Fruit fly (Drosophila melanogaster) whole organism, prepupa: ENCODE data around the gene CG15387.
A peak's percentile ranks its signal among the peaks of the same experiment; 100 is the strongest.

ENCODE experiments used
- Blimp-1 ChIP-seq: fragments of 200-800 bp; sonication (Bioruptor generic); optimal IDR thresholded peaks from 3 replicates; lab custom pipeline; 2017; ENCODE audit warnings: missing biosample characterization, missing genetic modification characterization, mild to moderate bottlenecking, moderate library complexity, missing genetic modification reagents
- CG10631 ChIP-seq: fragments of 200-800 bp; sonication (Bioruptor generic); optimal IDR thresholded peaks from 2 replicates; lab custom pipeline; 2016; ENCODE audit warnings: missing biosample characterization, missing genetic modification characterization
- CG10669 ChIP-seq: fragments of 200-800 bp; sonication (Bioruptor generic); optimal IDR thresholded peaks from 3 replicates; lab custom pipeline; 2018; ENCODE audit warnings: missing biosample characterization, mild to moderate bottlenecking, missing genetic modification characterization, moderate library complexity
- CG11762 ChIP-seq: fragments of 200-800 bp; sonication (Bioruptor generic); optimal IDR thresholded peaks from 3 replicates; lab custom pipeline; 2016; ENCODE audit warnings: missing biosample characterization, missing genetic modification characterization; ENCODE audit not compliant: insufficient read depth
- CG11902 ChIP-seq: fragments of 200-800 bp; sonication (Bioruptor generic); optimal IDR thresholded peaks from 3 replicates; lab custom pipeline; 2016; ENCODE audit warnings: missing biosample characterization, missing genetic modification characterization
- CG15336 ChIP-seq: fragments of 200-800 bp; sonication (Bioruptor generic); IDR thresholded peaks from 2 replicates; pipeline ENCODE4 v1.3.6; 2022; ENCODE audit warnings: missing biosample characterization, missing genetic modification characterization
- CG1621 ChIP-seq: fragments of 200-800 bp; sonication (Bioruptor generic); optimal IDR thresholded peaks from 3 replicates; lab custom pipeline; 2018; ENCODE audit warnings: missing biosample characterization, mild to moderate bottlenecking, missing genetic modification characterization
- CG3032 ChIP-seq: fragments of 200-800 bp; optimal IDR thresholded peaks from 2 replicates; lab custom pipeline; 2019; ENCODE audit warnings: missing biosample characterization, mild to moderate bottlenecking, missing genetic modification characterization, moderate library complexity
- CG31627 ChIP-seq: fragments of 200-800 bp; sonication (Bioruptor generic); optimal IDR thresholded peaks from 3 replicates; lab custom pipeline; 2016; ENCODE audit warnings: missing biosample characterization, missing genetic modification characterization
- CG32006 ChIP-seq: fragments of 200-800 bp; sonication (Bioruptor generic); optimal IDR thresholded peaks from 3 replicates; lab custom pipeline; 2017; ENCODE audit warnings: missing biosample characterization, mild to moderate bottlenecking, missing genetic modification characterization
- CG34406 ChIP-seq: fragments of 200-800 bp; sonication (Bioruptor generic); optimal IDR thresholded peaks from 3 replicates; lab custom pipeline; 2016; ENCODE audit warnings: missing biosample characterization, missing genetic modification characterization
- CG3919 ChIP-seq: fragments of 200-800 bp; sonication (Bioruptor generic); optimal IDR thresholded peaks from 3 replicates; lab custom pipeline; 2016; ENCODE audit warnings: missing biosample characterization, missing genetic modification characterization
- CG4318 ChIP-seq: fragments of 200-800 bp; sonication (Bioruptor generic); optimal IDR thresholded peaks from 3 replicates; lab custom pipeline; 2017; ENCODE audit warnings: missing biosample characterization, mild to moderate bottlenecking, missing genetic modification characterization
- CG6163 ChIP-seq: fragments of 200-800 bp; sonication (Bioruptor generic); IDR thresholded peaks from 3 replicates; pipeline ENCODE4 v1.3.6; 2022; ENCODE audit warnings: missing biosample characterization, missing genetic modification characterization
- CG6792 ChIP-seq: fragments of 200-800 bp; sonication (Bioruptor generic); optimal IDR thresholded peaks from 3 replicates; lab custom pipeline; 2016; ENCODE audit warnings: missing biosample characterization, missing genetic modification characterization
- CG6808 ChIP-seq: fragments of 200-800 bp; sonication (Bioruptor generic); optimal IDR thresholded peaks from 3 replicates; lab custom pipeline; 2017; ENCODE audit warnings: missing biosample characterization, missing genetic modification characterization, mild to moderate bottlenecking, moderate library complexity, missing genetic modification reagents
- CG6854 ChIP-seq: fragments of 200-800 bp; sonication (Bioruptor generic); optimal IDR thresholded peaks from 2 replicates; lab custom pipeline; 2017; ENCODE audit warnings: missing biosample characterization, mild to moderate bottlenecking, missing genetic modification characterization
- CG8119 ChIP-seq: fragments of 200-800 bp; sonication (Bioruptor generic); IDR thresholded peaks from 3 replicates; pipeline ENCODE4 v1.3.6; 2022; ENCODE audit warnings: missing biosample characterization, missing genetic modification characterization
- CG8319 ChIP-seq: fragments of 200-800 bp; sonication (Bioruptor generic); optimal IDR thresholded peaks from 3 replicates; lab custom pipeline; 2016; ENCODE audit warnings: missing biosample characterization, missing genetic modification characterization
- CG8632 ChIP-seq: fragments of 200-800 bp; sonication (Bioruptor generic); optimal IDR thresholded peaks from 3 replicates; lab custom pipeline; 2016; ENCODE audit warnings: missing biosample characterization, missing genetic modification characterization
- CG9139 ChIP-seq: fragments of 200-800 bp; sonication (Bioruptor generic); optimal IDR thresholded peaks from 3 replicates; lab custom pipeline; 2017; ENCODE audit warnings: missing biosample characterization, mild to moderate bottlenecking, missing genetic modification characterization
- Eip75B ChIP-seq: fragments of 200-800 bp; sonication (Bioruptor generic); optimal IDR thresholded peaks from 3 replicates; lab custom pipeline; 2016; ENCODE audit warnings: missing biosample characterization, missing genetic modification characterization
- Eip78C ChIP-seq: fragments of 200-800 bp; sonication (Bioruptor generic); peaks from one replicate; lab custom pipeline; 2016; ENCODE audit warnings: missing biosample characterization, missing genetic modification characterization
- Eip93F ChIP-seq: fragments of 200-800 bp; sonication (Bioruptor generic); optimal IDR thresholded peaks from 2 replicates; lab custom pipeline; 2016; ENCODE audit warnings: missing biosample characterization, mild to moderate bottlenecking, missing genetic modification characterization
- Ets21C ChIP-seq: fragments of 200-800 bp; sonication (Bioruptor generic); optimal IDR thresholded peaks from 3 replicates; lab custom pipeline; 2016; ENCODE audit warnings: missing biosample characterization, missing genetic modification characterization
- Gug ChIP-seq: fragments of 200-800 bp; sonication (Bioruptor generic); IDR thresholded peaks from 2 replicates; pipeline ENCODE4 v1.3.6; 2022; ENCODE audit warnings: missing biosample characterization, missing genetic modification characterization
- Hr38 ChIP-seq: sonication (Bioruptor generic); optimal IDR thresholded peaks from 2 replicates; lab custom pipeline; 2016; ENCODE audit warnings: missing biosample characterization, missing genetic modification characterization
- Hr4 ChIP-seq: fragments of 200-800 bp; sonication (Bioruptor generic); optimal IDR thresholded peaks from 3 replicates; lab custom pipeline; 2016; ENCODE audit warnings: missing biosample characterization, missing genetic modification characterization
- Lpt ChIP-seq: fragments of 200-800 bp; sonication (Bioruptor generic); optimal IDR thresholded peaks from 3 replicates; lab custom pipeline; 2016; ENCODE audit warnings: missing biosample characterization, missing genetic modification characterization
- Met ChIP-seq: fragments of 200-800 bp; sonication (Bioruptor generic); optimal IDR thresholded peaks from 3 replicates; lab custom pipeline; 2016; ENCODE audit warnings: missing biosample characterization, missing genetic modification characterization
- Smox ChIP-seq: fragments of 200-800 bp; sonication (Bioruptor generic); optimal IDR thresholded peaks from 3 replicates; lab custom pipeline; 2016; ENCODE audit warnings: missing biosample characterization, missing genetic modification characterization
- Sox102F ChIP-seq: fragments of 200-800 bp; sonication (Bioruptor generic); optimal IDR thresholded peaks from 2 replicates; lab custom pipeline; 2016; ENCODE audit warnings: missing biosample characterization, mild to moderate bottlenecking, missing genetic modification characterization
- Sox14 ChIP-seq: fragments of 200-800 bp; sonication (Bioruptor generic); optimal IDR thresholded peaks from 3 replicates; lab custom pipeline; 2016; ENCODE audit warnings: missing biosample characterization, missing genetic modification characterization
- Sox15 ChIP-seq: fragments of 200-800 bp; sonication (Bioruptor generic); optimal IDR thresholded peaks from 3 replicates; lab custom pipeline; 2016; ENCODE audit warnings: missing biosample characterization, missing genetic modification characterization
- achi ChIP-seq: fragments of 200-800 bp; sonication (Bioruptor generic); optimal IDR thresholded peaks from 3 replicates; lab custom pipeline; 2016; ENCODE audit warnings: missing biosample characterization, missing genetic modification characterization
- acj6 ChIP-seq: fragments of 200-800 bp; sonication (Bioruptor generic); optimal IDR thresholded peaks from 3 replicates; lab custom pipeline; 2016; ENCODE audit warnings: missing biosample characterization, missing genetic modification characterization
- cyc ChIP-seq: fragments of 200-800 bp; sonication (Bioruptor generic); optimal IDR thresholded peaks from 3 replicates; lab custom pipeline; 2016; ENCODE audit warnings: missing biosample characterization, missing genetic modification characterization
- dac ChIP-seq: fragments of 200-800 bp; sonication (Bioruptor generic); optimal IDR thresholded peaks from 2 replicates; lab custom pipeline; 2017; ENCODE audit warnings: missing biosample characterization, mild to moderate bottlenecking, missing genetic modification characterization
- dsx ChIP-seq: fragments of 200-800 bp; optimal IDR thresholded peaks from 3 replicates; lab custom pipeline; 2019; ENCODE audit warnings: missing biosample characterization, mild to moderate bottlenecking, missing genetic modification characterization, moderate library complexity; ENCODE audit not compliant: poor library complexity, severe bottlenecking
- eg ChIP-seq: fragments of 200-800 bp; sonication (Bioruptor generic); IDR thresholded peaks from 3 replicates; pipeline ENCODE4 v1.3.6; 2022; ENCODE audit warnings: missing biosample characterization, missing genetic modification characterization
- esn ChIP-seq: fragments of 200-800 bp; sonication (Bioruptor generic); optimal IDR thresholded peaks from 2 replicates; lab custom pipeline; 2016; ENCODE audit warnings: missing biosample characterization, mild to moderate bottlenecking, missing genetic modification characterization, moderate library complexity
- fd59A ChIP-seq: fragments of 200-800 bp; sonication (Bioruptor generic); optimal IDR thresholded peaks from 2 replicates; lab custom pipeline; 2017; ENCODE audit warnings: missing biosample characterization, mild to moderate bottlenecking, missing genetic modification characterization, missing genetic modification reagents
- fkh ChIP-seq: fragments of 200-800 bp; sonication (Bioruptor generic); optimal IDR thresholded peaks from 3 replicates; lab custom pipeline; 2017; ENCODE audit warnings: missing biosample characterization, mild to moderate bottlenecking, missing genetic modification characterization, moderate library complexity
- lz ChIP-seq: fragments of 200-800 bp; sonication (Bioruptor generic); optimal IDR thresholded peaks from 3 replicates; lab custom pipeline; 2016; ENCODE audit warnings: missing biosample characterization, missing genetic modification characterization
- net ChIP-seq: fragments of 200-800 bp; sonication (Bioruptor generic); optimal IDR thresholded peaks from 3 replicates; lab custom pipeline; 2016; ENCODE audit warnings: missing biosample characterization, missing genetic modification characterization
- pdm3 ChIP-seq: fragments of 200-800 bp; sonication (Bioruptor generic); optimal IDR thresholded peaks from 3 replicates; lab custom pipeline; 2016; ENCODE audit warnings: missing biosample characterization, missing genetic modification characterization
- spab ChIP-seq: fragments of 200-800 bp; sonication (Bioruptor generic); optimal IDR thresholded peaks from 2 replicates; lab custom pipeline; 2017; ENCODE audit warnings: missing biosample characterization, mild to moderate bottlenecking, missing genetic modification characterization, missing genetic modification reagents
- ss ChIP-seq, 2 experiments: fragments of 200-800 bp; sonication (Bioruptor generic); optimal IDR thresholded peaks; 2 replicates in 1 of 2; 3 replicates in 1 of 2; lab custom pipeline; 2017 to 2018; ENCODE audit warnings: mild to moderate bottlenecking in 2 of 2, missing biosample characterization in 2 of 2, missing genetic modification characterization in 2 of 2, moderate library complexity in 1 of 2
- svp ChIP-seq: fragments of 200-800 bp; sonication (Bioruptor generic); peaks from one replicate; lab custom pipeline; 2016; ENCODE audit warnings: missing biosample characterization, missing genetic modification characterization
- topi ChIP-seq: fragments of 200-800 bp; sonication (Bioruptor generic); optimal IDR thresholded peaks from 3 replicates; lab custom pipeline; 2016; ENCODE audit warnings: missing biosample characterization, missing genetic modification characterization

Gene CG15387

DNA sequence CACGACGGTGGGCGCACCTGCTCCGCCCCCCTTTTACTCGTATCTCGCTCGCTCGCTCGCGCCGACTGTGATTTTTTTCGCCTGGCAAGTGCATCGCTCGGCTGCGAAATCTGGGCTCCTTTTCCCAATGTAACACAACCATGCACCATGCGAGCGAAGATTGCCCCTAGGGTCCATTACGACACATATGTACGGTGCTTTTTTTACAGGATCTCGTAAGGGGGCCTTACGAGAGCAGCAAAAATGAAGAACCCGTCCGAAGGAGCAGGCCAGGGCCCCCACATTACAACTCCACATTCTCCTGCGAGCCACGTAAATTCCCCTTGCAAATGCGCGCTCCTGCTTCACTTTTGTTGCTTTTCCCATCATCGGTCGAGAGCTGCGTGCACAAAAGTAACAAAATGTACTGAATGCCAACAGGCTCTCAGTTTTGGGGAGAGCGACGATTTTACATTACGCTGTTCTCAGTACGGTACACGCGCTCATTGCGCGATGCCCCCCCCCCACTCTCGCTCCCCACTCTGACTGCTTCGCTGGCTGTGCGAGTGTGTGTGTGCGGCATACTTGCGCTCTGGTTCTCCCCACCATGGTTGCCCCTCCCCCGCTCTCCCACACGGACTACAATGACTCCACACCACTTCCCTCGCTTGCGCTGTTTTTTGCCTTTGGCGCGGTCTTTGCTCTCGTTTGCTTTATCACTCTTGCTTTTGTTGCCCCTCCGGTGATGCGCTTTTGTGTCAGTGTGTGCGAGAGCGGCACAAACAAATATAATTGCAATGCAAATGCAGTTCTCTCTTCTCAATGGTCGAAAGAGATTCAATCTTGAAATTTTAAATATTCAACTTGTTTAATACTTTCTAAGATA is 23.0 kb downstream of the CG15387 start:
- TF ChIP-seq Gug (GFP tag; lab: Robert Waterston, UW) (peak; percentile 66; the same call in 1 of the 2 replicates), pdm3 (no peak), CG34406 (no peak), CG8319 (no peak), lz (peak; percentile 4), ss (GFP tag; optimal IDR thresholded peaks at IDR 0.05; lab: Kevin White, UChicago) (peak; percentile 72 to 90), eg (GFP tag; lab: Robert Waterston, UW) (no peak; the same call in 1 of the 3 replicates), CG6163 (GFP tag; lab: Robert Waterston, UW) (peak; percentile 81), Sox102F (GFP tag; lab: Kevin White, UChicago) (peak; percentile 78), fd59A (GFP tag; lab: Kevin White, UChicago) (no peak), net (GFP tag; lab: Kevin White, UChicago) (peak; percentile 60), Eip75B (GFP tag; lab: Kevin White, UChicago) (peak; percentile 75), svp (GFP tag; lab: Kevin White, UChicago) (peak; percentile 86), CG10631 (GFP tag; lab: Kevin White, UChicago) (peak; percentile 7), fkh (GFP tag; lab: Kevin White, UChicago) (peak; percentile 22), Hr4 (GFP tag; lab: Kevin White, UChicago) (no peak), CG6792 (GFP tag; lab: Kevin White, UChicago) (peak; percentile 45), cyc (GFP tag; lab: Kevin White, UChicago) (no peak), CG6808 (GFP tag; lab: Kevin White, UChicago) (peak; percentile 64), CG9139 (GFP tag; lab: Kevin White, UChicago) (peak; percentile 57), CG1621 (tag; lab: Kevin White, UChicago) (peak; percentile 57), Eip93F (no peak), CG8632 (no peak), CG3919 (GFP tag; lab: Kevin White, UChicago) (peak; percentile 32), esn (GFP tag; lab: Kevin White, UChicago) (peak; percentile 18), CG3032 (tag; lab: Kevin White, UChicago) (peak; percentile 45), achi (GFP tag; lab: Kevin White, UChicago) (peak; percentile 37), Sox14 (GFP tag; lab: Kevin White, UChicago) (peak; percentile 87), Met (GFP tag; lab: Kevin White, UChicago) (peak; percentile 66), CG11902 (GFP tag; lab: Kevin White, UChicago) (no peak), Eip78C (GFP tag; lab: Kevin White, UChicago) (peak; percentile 90), dsx (GFP tag; lab: Kevin White, UChicago) (peak; percentile 85), Ets21C (GFP tag; lab: Kevin White, UChicago) (peak; percentile 8), CG32006 (peak; percentile 59), CG31627 (GFP tag; lab: Kevin White, UChicago) (no peak), Sox15 (GFP tag; lab: Kevin White, UChicago) (no peak), Smox (no peak), CG4318 (GFP tag; lab: Kevin White, UChicago) (no peak), CG10669 (GFP tag; lab: Kevin White, UChicago) (peak; percentile 14), Hr38 (no peak), CG8119 (GFP tag; lab: Robert Waterston, UW) (peak; percentile 64; the same call in 1 of the 3 replicates), spab (peak; percentile 10), topi (GFP tag; lab: Kevin White, UChicago) (no peak), CG11762 (GFP tag; lab: Kevin White, UChicago) (peak; percentile 40), Lpt (peak; percentile 92), Blimp-1 (GFP tag; lab: Kevin White, UChicago) (peak; percentile 99), acj6 (GFP tag; lab: Kevin White, UChicago) (peak; percentile 47), CG15336 (peak; percentile 54), dac (peak; percentile 7), CG6854 (GFP tag; lab: Kevin White, UChicago) (peak; percentile 87)
